Fruit fly (Drosophila melanogaster) whole organism, embryonic: ENCODE measurements around the gene CG14515.
A peak's percentile ranks its signal among the peaks of the same experiment; 100 is the strongest.

Source experiments
- CG10274 ChIP-seq: fragments of 200-800 bp; sonication (Bioruptor generic); optimal IDR thresholded peaks from 3 replicates; lab custom pipeline; 2017; ENCODE audit warnings: missing biosample characterization, mild to moderate bottlenecking, missing genetic modification characterization
- CG11085 ChIP-seq: fragments of 200-800 bp; sonication (Bioruptor generic); IDR thresholded peaks from 2 replicates; pipeline ENCODE4 v1.3.6; 2022; ENCODE audit warnings: missing biosample characterization, missing genetic modification characterization
- CG11398 ChIP-seq: fragments of 200-800 bp; sonication (Bioruptor generic); optimal IDR thresholded peaks from 2 replicates; lab custom pipeline; 2016; ENCODE audit warnings: missing biosample characterization, missing genetic modification characterization
- CG11456 ChIP-seq: fragments of 200-800 bp; sonication (Bioruptor generic); IDR thresholded peaks from 3 replicates; pipeline ENCODE4 v1.3.6; 2022; ENCODE audit warnings: missing biosample characterization, missing genetic modification characterization
- CG12104 ChIP-seq: fragments of 200-800 bp; sonication (Bioruptor generic); optimal IDR thresholded peaks from 3 replicates; lab custom pipeline; 2016; ENCODE audit warnings: missing biosample characterization, missing genetic modification characterization
- CG12236 ChIP-seq: fragments of 200-800 bp; sonication (Bioruptor generic); optimal IDR thresholded peaks from 2 replicates; lab custom pipeline; 2016; ENCODE audit warnings: missing biosample characterization, missing genetic modification characterization
- CG14014 ChIP-seq: fragments of 200-800 bp; sonication (Bioruptor generic); IDR thresholded peaks from 2 replicates; pipeline ENCODE4 v1.3.6; 2022; ENCODE audit warnings: missing biosample characterization, missing genetic modification characterization
- CG15514 ChIP-seq: fragments of 200-800 bp; sonication (Bioruptor generic); optimal IDR thresholded peaks from 3 replicates; lab custom pipeline; 2017; ENCODE audit warnings: missing biosample characterization, missing genetic modification characterization, mild to moderate bottlenecking, moderate library complexity, missing genetic modification reagents
- CG17612 ChIP-seq: fragments of 200-800 bp; sonication (Bioruptor generic); IDR thresholded peaks from 2 replicates; pipeline ENCODE4 v1.3.6; 2022; ENCODE audit warnings: missing biosample characterization, missing genetic modification characterization
- CG18476 ChIP-seq: fragments of 200-800 bp; sonication (Bioruptor generic); optimal IDR thresholded peaks from 2 replicates; lab custom pipeline; 2016; ENCODE audit warnings: missing biosample characterization, mild to moderate bottlenecking, missing genetic modification characterization
- CG32532 ChIP-seq: fragments of 200-800 bp; sonication (Bioruptor generic); IDR thresholded peaks from 2 replicates; pipeline ENCODE4 v1.3.6; 2022; ENCODE audit warnings: missing biosample characterization, missing genetic modification characterization
- CG4360 ChIP-seq: fragments of 200-800 bp; sonication (Bioruptor generic); IDR thresholded peaks from 2 replicates; pipeline ENCODE4 v1.3.6; 2022; ENCODE audit warnings: missing biosample characterization, missing genetic modification characterization
- CG43689 ChIP-seq: fragments of 200-800 bp; sonication (Bioruptor generic); IDR thresholded peaks from 2 replicates; pipeline ENCODE4 v1.3.6; 2022; ENCODE audit warnings: missing biosample characterization, missing genetic modification characterization
- CG4854 ChIP-seq: fragments of 200-800 bp; sonication (Bioruptor generic); optimal IDR thresholded peaks from 2 replicates; lab custom pipeline; 2016; ENCODE audit warnings: missing biosample characterization, missing genetic modification characterization, inconsistent platforms
- CG7271 ChIP-seq: fragments of 200-800 bp; sonication (Bioruptor generic); optimal IDR thresholded peaks from 2 replicates; lab custom pipeline; 2018; ENCODE audit warnings: missing biosample characterization, mild to moderate bottlenecking, missing genetic modification characterization, moderate library complexity
- CG8089 ChIP-seq: fragments of 200-800 bp; sonication (Bioruptor generic); optimal IDR thresholded peaks from 3 replicates; lab custom pipeline; 2016; ENCODE audit warnings: missing biosample characterization, missing genetic modification characterization
- CG8359 ChIP-seq: fragments of 200-800 bp; sonication (Bioruptor generic); optimal IDR thresholded peaks from 2 replicates; lab custom pipeline; 2017; ENCODE audit warnings: missing biosample characterization, mild to moderate bottlenecking, missing genetic modification characterization, borderline replicate concordance
- Camta ChIP-seq: fragments of 200-800 bp; sonication (Bioruptor generic); optimal IDR thresholded peaks from 2 replicates; lab custom pipeline; 2016; ENCODE audit warnings: missing biosample characterization, missing genetic modification characterization
- Dad ChIP-seq: fragments of 200-800 bp; sonication (Bioruptor generic); optimal IDR thresholded peaks from 3 replicates; lab custom pipeline; 2016; ENCODE audit warnings: missing biosample characterization, missing genetic modification characterization
- Ets65A ChIP-seq: fragments of 200-800 bp; sonication (Bioruptor generic); peaks from one replicate; lab custom pipeline; 2016; ENCODE audit warnings: missing biosample characterization, missing genetic modification characterization
- Fer2 ChIP-seq: fragments of 200-800 bp; sonication (Bioruptor generic); optimal IDR thresholded peaks from 2 replicates; lab custom pipeline; 2018; ENCODE audit warnings: missing biosample characterization, mild to moderate bottlenecking, missing genetic modification characterization, moderate library complexity
- Gsc ChIP-seq: fragments of 200-800 bp; sonication (Bioruptor generic); IDR thresholded peaks from 2 replicates; pipeline ENCODE4 v1.3.6; 2022; ENCODE audit warnings: missing biosample characterization, missing genetic modification characterization
- Gug ChIP-seq: fragments of 200-800 bp; sonication (Bioruptor generic); IDR thresholded peaks from 4 replicates; pipeline ENCODE4 v1.3.6; 2022; ENCODE audit warnings: missing biosample characterization, missing genetic modification characterization
- H15 ChIP-seq: fragments of 200-800 bp; sonication (Bioruptor generic); IDR thresholded peaks from 3 replicates; pipeline ENCODE4 v1.3.6; 2022; ENCODE audit warnings: missing biosample characterization, missing genetic modification characterization
- Opbp ChIP-seq: fragments of 200-800 bp; sonication (Bioruptor generic); IDR thresholded peaks from 3 replicates; pipeline ENCODE4 v1.3.6; 2022; ENCODE audit warnings: missing biosample characterization, missing genetic modification characterization; ENCODE audit not compliant: partially characterized antibody
- Optix ChIP-seq: fragments of 200-800 bp; sonication (Bioruptor generic); IDR thresholded peaks from 3 replicates; pipeline ENCODE4 v1.3.6; 2022; ENCODE audit warnings: missing biosample characterization, missing genetic modification characterization
- Trl ChIP-seq, 3 experiments: fragments of >200 bp in 2 of 3; fragments of 200-800 bp in 1 of 3; sonication (Bioruptor generic) in 1 of 3; optimal IDR thresholded peaks; 2 replicates in 1 of 3; 3 replicates in 2 of 3; lab custom pipeline; 2016 to 2017; ENCODE audit warnings: missing biosample characterization in 1 of 3, missing genetic modification characterization in 1 of 3
- cg ChIP-seq: fragments of 200-800 bp; sonication (Bioruptor generic); optimal IDR thresholded peaks from 3 replicates; lab custom pipeline; 2019; ENCODE audit warnings: missing biosample characterization, mild to moderate bottlenecking, missing genetic modification characterization, moderate library complexity
- crc ChIP-seq: fragments of 200-800 bp; sonication (Bioruptor generic); optimal IDR thresholded peaks from 2 replicates; lab custom pipeline; 2016; ENCODE audit warnings: missing biosample characterization, missing genetic modification characterization
- disco-r ChIP-seq: fragments of 200-800 bp; sonication (Bioruptor generic); optimal IDR thresholded peaks from 2 replicates; lab custom pipeline; 2016; ENCODE audit warnings: missing biosample characterization, missing genetic modification characterization
- fd102C ChIP-seq: fragments of 200-800 bp; sonication (Bioruptor generic); optimal IDR thresholded peaks from 2 replicates; lab custom pipeline; 2018; ENCODE audit warnings: missing biosample characterization, mild to moderate bottlenecking, missing genetic modification characterization, moderate library complexity
- fd64A ChIP-seq: fragments of 200-800 bp; sonication (Bioruptor generic); optimal IDR thresholded peaks from 3 replicates; lab custom pipeline; 2018; ENCODE audit warnings: missing biosample characterization, mild to moderate bottlenecking, missing genetic modification characterization
- ftz-f1 ChIP-seq: fragments of 200-800 bp; sonication (Bioruptor generic); optimal IDR thresholded peaks from 2 replicates; lab custom pipeline; 2016; ENCODE audit warnings: missing biosample characterization, missing genetic modification characterization
- h ChIP-seq: fragments of >200 bp; optimal IDR thresholded peaks from 2 replicates; lab custom pipeline; 2017
- insv ChIP-seq, 2 experiments: fragments of 200-800 bp; sonication (Bioruptor generic); optimal IDR thresholded peaks; 3 replicates each; lab custom pipeline; 2016 to 2018; ENCODE audit warnings: missing biosample characterization in 2 of 2, missing genetic modification characterization in 2 of 2
- jing ChIP-seq: fragments of 200-800 bp; sonication (Bioruptor generic); optimal IDR thresholded peaks from 2 replicates; lab custom pipeline; 2018; ENCODE audit warnings: missing biosample characterization, mild to moderate bottlenecking, missing genetic modification characterization
- kay ChIP-seq: fragments of 200-800 bp; sonication (Bioruptor generic); optimal IDR thresholded peaks from 2 replicates; lab custom pipeline; 2016; ENCODE audit warnings: missing biosample characterization, missing genetic modification characterization
- lab ChIP-seq: fragments of 200-800 bp; sonication (Bioruptor generic); optimal IDR thresholded peaks from 3 replicates; lab custom pipeline; 2017; ENCODE audit warnings: missing biosample characterization, missing genetic modification characterization, mild to moderate bottlenecking, moderate library complexity, missing genetic modification reagents
- maf-S ChIP-seq: fragments of 200-800 bp; sonication (Bioruptor generic); optimal IDR thresholded peaks from 2 replicates; lab custom pipeline; 2016; ENCODE audit warnings: missing biosample characterization, missing genetic modification characterization
- phol ChIP-seq: fragments of 200-800 bp; sonication (Bioruptor generic); optimal IDR thresholded peaks from 3 replicates; lab custom pipeline; 2018; ENCODE audit warnings: missing biosample characterization, mild to moderate bottlenecking, missing genetic modification characterization, moderate library complexity
- seq ChIP-seq: fragments of 200-800 bp; sonication (Bioruptor generic); IDR thresholded peaks from 2 replicates; pipeline ENCODE4 v1.3.6; 2022; ENCODE audit warnings: missing biosample characterization, missing genetic modification characterization
- sqz ChIP-seq: fragments of 200-800 bp; sonication (Bioruptor generic); optimal IDR thresholded peaks from 3 replicates; lab custom pipeline; 2018; ENCODE audit warnings: missing biosample characterization, mild to moderate bottlenecking, missing genetic modification characterization
- sr ChIP-seq: fragments of 200-800 bp; sonication (Bioruptor generic); IDR thresholded peaks from 3 replicates; pipeline ENCODE4 v1.3.6; 2022; ENCODE audit warnings: missing biosample characterization, missing genetic modification characterization
- unpg ChIP-seq: fragments of 200-800 bp; sonication (Bioruptor generic); optimal IDR thresholded peaks from 3 replicates; lab custom pipeline; 2018; ENCODE audit warnings: missing biosample characterization, mild to moderate bottlenecking, missing genetic modification characterization, moderate library complexity

CG14515 gene

DNA sequence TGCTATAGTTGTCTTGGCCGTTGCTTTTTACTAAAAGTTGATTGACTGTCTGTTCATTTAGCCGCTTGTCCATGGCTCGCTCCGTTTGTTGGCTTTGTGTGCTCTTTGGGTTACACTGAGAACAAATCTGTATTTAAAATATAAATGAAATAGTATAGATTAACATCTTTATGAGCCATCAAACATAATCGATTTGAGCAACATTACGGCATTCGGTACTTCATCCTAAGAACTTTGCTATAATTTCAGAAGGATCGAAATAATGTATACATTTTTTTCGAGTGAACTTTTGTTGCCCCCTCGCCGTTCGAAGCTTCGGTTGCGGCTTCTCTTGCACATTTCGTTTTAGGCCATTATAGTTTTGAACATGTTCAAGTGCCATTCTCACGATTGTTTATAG lies 10.6 kb downstream of the CG14515 start (continued):
- TF ChIP-seq Gug (GFP tag; lab: Robert Waterston, UW) (no peak; the same call in 3 of the 4 replicates), Dad (GFP tag; lab: Kevin White, UChicago) (no peak), crc (no peak), sr (GFP tag; lab: Robert Waterston, UW) (peak; percentile 23; the same call in 1 of the 3 replicates), ftz-f1 (GFP tag; lab: Kevin White, UChicago) (no peak), CG10274 (peak; percentile 28), seq (GFP tag; lab: Robert Waterston, UW) (peak; percentile 60), CG7271 (tag; lab: Kevin White, UChicago) (peak; percentile 13), kay (GFP tag; lab: Kevin White, UChicago) (no peak), Ets65A (GFP tag; lab: Kevin White, UChicago) (peak; percentile 81), fd102C (no peak), Optix (peak; percentile 66; the same call in 2 of the 3 replicates), CG11398 (GFP tag; lab: Kevin White, UChicago) (no peak), insv (GFP tag; optimal IDR thresholded peaks at IDR 0.05; lab: Kevin White, UChicago) (no peak), CG12236 (no peak), Camta (GFP tag; lab: Kevin White, UChicago) (peak; percentile 30), sqz (peak; percentile 52), h (lab: Kevin White, UChicago) (no peak), CG4360 (GFP tag; lab: Robert Waterston, UW) (no peak), CG14014 (GFP tag; lab: Robert Waterston, UW) (peak; percentile 52; the same call in 1 of the 2 replicates), CG11085 (GFP tag; lab: Robert Waterston, UW) (no peak), CG17612 (GFP tag; lab: Robert Waterston, UW) (0 out of 2 replicates have a peak, but pooled peaks have one; percentile 10), Opbp (GFP tag; lab: Robert Waterston, UW) (no peak), CG8359 (peak; percentile 36), Fer2 (tag; lab: Kevin White, UChicago) (no peak), CG11456 (GFP tag; lab: Robert Waterston, UW) (peak; percentile 60; the same call in 1 of the 3 replicates), CG18476 (GFP tag; lab: Kevin White, UChicago) (peak; percentile 43), lab (peak; percentile 65), Gsc (no peak), maf-S (GFP tag; lab: Kevin White, UChicago) (no peak), CG43689 (GFP tag; lab: Robert Waterston, UW) (peak; percentile 61), jing (GFP tag; lab: Kevin White, UChicago) (peak; percentile 61), CG12104 (GFP tag; lab: Kevin White, UChicago) (peak; percentile 8), CG4854 (GFP tag; lab: Kevin White, UChicago) (peak; percentile 10), CG8089 (no peak), phol (tag; lab: Kevin White, UChicago) (peak; percentile 80), unpg (GFP tag; lab: Kevin White, UChicago) (peak; percentile 88), fd64A (GFP tag; lab: Kevin White, UChicago) (peak; percentile 30), CG15514 (GFP tag; lab: Kevin White, UChicago) (peak; percentile 13), disco-r (GFP tag; lab: Kevin White, UChicago) (no peak), H15 (GFP tag; lab: Robert Waterston, UW) (peak; percentile 60)

DNA sequence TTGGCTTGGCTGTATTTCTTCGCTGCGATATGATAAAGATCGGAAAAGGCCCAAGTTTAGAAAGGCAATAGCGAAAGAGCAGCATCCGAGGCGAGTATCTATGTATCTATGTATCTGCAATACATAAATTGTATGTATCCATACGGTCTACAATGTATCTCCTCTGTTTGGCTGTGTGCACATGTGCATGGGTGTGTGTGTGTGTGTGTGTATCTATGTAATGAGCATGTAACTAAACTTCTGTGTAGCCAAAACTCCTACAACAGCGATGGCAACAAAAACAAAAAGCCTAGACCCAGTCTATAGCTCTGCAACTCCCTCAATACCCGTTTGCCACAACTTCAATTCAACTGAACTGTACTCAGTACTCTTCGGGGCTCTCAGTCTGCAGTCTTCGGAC lies 12.7 kb downstream of the CG14515 start:
- TF ChIP-seq cg (peak; percentile 60), Trl (optimal IDR thresholded peaks at IDR 0.05; lab: Kevin White, UChicago) (peak; percentile 18 to 24), Trl (GFP tag; optimal IDR thresholded peaks at IDR 0.05; lab: Kevin White, UChicago) (no peak), CG32532 (GFP tag; lab: Robert Waterston, UW) (no peak)
